Worm (Caenorhabditis elegans) whole organism, L2 larva: ENCODE data around the gene Y105C5B.1413.

Experiments
- R02D3.7 ChIP-seq: fragments of 150-350 bp; optimal IDR thresholded peaks from 2 replicates; lab custom pipeline; 2014; ENCODE audit warnings: missing biosample characterization, missing genetic modification characterization
- ceh-82 ChIP-seq: fragments of 150-350 bp; optimal IDR thresholded peaks from 2 replicates; lab custom pipeline; 2014; ENCODE audit warnings: missing biosample characterization, missing genetic modification characterization
- egl-27 ChIP-seq: sonication (generic microtip); optimal IDR thresholded peaks from 3 replicates; lab custom pipeline; 2017; ENCODE audit warnings: missing biosample characterization, missing genetic modification reagents, missing genetic modification characterization
- elt-1 ChIP-seq: fragments of 150-350 bp; optimal IDR thresholded peaks from 2 replicates; lab custom pipeline; 2014; ENCODE audit warnings: missing biosample characterization, missing genetic modification characterization
- fos-1 ChIP-seq: fragments of 150-350 bp; optimal IDR thresholded peaks from 2 replicates; lab custom pipeline; 2014; ENCODE audit warnings: missing biosample characterization, missing genetic modification characterization
- mdl-1 ChIP-seq, 2 experiments: fragments of 150-350 bp in 1 of 2; sonication (generic microtip) in 1 of 2; optimal IDR thresholded peaks; 2 replicates each; lab custom pipeline; 2017; ENCODE audit warnings: missing biosample characterization in 2 of 2, missing genetic modification characterization in 2 of 2
- skn-1 ChIP-seq: sonication (generic microtip); optimal IDR thresholded peaks from 2 replicates; lab custom pipeline; 2017; ENCODE audit warnings: missing biosample characterization, missing genetic modification characterization
- snpc-4 ChIP-seq: fragments of 150-350 bp; optimal IDR thresholded peaks from 2 replicates; lab custom pipeline; 2014; ENCODE audit warnings: missing biosample characterization, missing genetic modification characterization
- ztf-1 ChIP-seq: fragments of 200-800 bp; sonication (Bioruptor generic); conservative IDR thresholded peaks from 2 replicates; pipeline ENCODE4 v1.3.6; 2022; ENCODE audit warnings: missing genetic modification characterization, missing compliant biosample characterization

- no peak for TF ChIP-seq R02D3.7 (tag; lab: Kevin White, UChicago)
- peak in 1 of 2 experiments; percentile 2 for TF ChIP-seq mdl-1 (tag; optimal IDR thresholded peaks at IDR 0.05; lab: Kevin White, UChicago)
- TF ChIP-seq elt-1 (tag; lab: Kevin White, UChicago): no peak
- no peak for TF ChIP-seq egl-27
- TF ChIP-seq ceh-82 (tag; lab: Kevin White, UChicago): no peak
- TF ChIP-seq ztf-1 (GFP tag; lab: Robert Waterston, UW): no peak
- no peak for TF ChIP-seq fos-1 (tag; lab: Kevin White, UChicago)
- TF ChIP-seq skn-1: no peak
- no peak for TF ChIP-seq snpc-4
These were observed 14.8 kb downstream of the Y105C5B.1413 start for ce11 chrIV:16169443-16170105.
